Fruit fly (Drosophila melanogaster) S2 (cell line): ENCODE data around the gene mRpL30.

ENCODE experiments used
- CG8478 ChIP-seq: fragments of >200 bp; optimal IDR thresholded peaks from 2 replicates; lab custom pipeline; 2018
- CTCF ChIP-seq, 2 experiments: fragments of >200 bp; optimal IDR thresholded peaks; 2 replicates each; lab custom pipeline; 2018

Gene mRpL30

DNA sequence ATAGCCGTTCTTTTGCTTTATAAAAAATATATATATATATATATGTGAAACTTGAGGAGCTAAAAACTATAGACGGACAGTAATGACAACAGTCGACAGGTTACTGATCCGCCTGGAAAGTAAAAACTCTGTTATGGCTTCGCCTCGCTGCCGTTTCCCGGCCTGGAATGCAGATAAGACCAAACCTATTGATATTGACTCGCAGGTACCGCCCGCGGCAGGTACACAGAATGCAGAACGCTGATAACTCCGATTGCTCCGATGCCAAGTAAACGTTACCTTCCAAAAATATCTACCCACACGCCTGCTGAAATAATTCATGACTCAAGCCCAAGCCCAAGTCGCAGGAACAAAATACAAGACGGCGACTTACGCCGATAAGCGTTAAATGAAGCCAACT, 29.8 kb downstream of the mRpL30 start:
- no peak for TF ChIP-seq CG8478 (lab: Kevin White, UChicago)
- no peak for TF ChIP-seq CTCF (optimal IDR thresholded peaks at IDR 0.05; lab: Kevin White, UChicago)

DNA sequence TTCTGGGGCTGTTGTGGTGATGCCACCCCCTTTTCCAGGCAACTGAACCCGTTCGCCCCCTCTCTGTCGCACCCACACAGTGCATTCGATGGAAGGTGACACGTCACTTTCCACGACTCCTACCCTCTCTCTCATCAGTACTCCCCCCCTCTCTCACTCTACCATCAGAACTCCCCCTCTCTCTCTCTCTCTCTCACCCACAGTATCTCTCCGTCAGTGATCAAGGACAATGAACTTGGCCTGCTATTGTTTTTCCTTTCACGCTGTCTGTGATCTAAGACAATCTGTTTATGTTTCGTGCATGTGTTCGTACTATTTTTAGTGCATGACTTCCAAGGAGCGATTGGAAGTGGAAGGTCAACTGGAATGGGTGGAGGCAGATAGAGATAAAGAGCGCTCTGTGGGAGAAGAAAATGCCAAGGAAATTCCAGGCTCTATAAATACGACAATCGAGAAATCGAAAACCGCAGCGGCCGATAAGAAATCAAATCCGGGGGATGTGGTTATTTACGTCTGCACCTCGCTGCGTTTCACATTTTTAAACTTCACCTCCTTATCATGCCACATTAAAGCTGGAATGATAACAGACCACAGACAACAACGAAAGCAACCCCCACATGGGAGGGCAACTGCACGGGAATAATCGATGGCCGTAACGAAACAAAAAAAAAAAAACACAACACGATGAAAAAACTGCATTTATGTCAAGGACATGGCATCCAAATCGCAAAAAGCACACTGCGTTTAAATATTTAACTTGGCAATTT, 30.7 kb downstream of the mRpL30 start:
- TF ChIP-seq CG8478 (lab: Kevin White, UChicago): no peak
- no peak for TF ChIP-seq CTCF (optimal IDR thresholded peaks at IDR 0.05; lab: Kevin White, UChicago)

DNA sequence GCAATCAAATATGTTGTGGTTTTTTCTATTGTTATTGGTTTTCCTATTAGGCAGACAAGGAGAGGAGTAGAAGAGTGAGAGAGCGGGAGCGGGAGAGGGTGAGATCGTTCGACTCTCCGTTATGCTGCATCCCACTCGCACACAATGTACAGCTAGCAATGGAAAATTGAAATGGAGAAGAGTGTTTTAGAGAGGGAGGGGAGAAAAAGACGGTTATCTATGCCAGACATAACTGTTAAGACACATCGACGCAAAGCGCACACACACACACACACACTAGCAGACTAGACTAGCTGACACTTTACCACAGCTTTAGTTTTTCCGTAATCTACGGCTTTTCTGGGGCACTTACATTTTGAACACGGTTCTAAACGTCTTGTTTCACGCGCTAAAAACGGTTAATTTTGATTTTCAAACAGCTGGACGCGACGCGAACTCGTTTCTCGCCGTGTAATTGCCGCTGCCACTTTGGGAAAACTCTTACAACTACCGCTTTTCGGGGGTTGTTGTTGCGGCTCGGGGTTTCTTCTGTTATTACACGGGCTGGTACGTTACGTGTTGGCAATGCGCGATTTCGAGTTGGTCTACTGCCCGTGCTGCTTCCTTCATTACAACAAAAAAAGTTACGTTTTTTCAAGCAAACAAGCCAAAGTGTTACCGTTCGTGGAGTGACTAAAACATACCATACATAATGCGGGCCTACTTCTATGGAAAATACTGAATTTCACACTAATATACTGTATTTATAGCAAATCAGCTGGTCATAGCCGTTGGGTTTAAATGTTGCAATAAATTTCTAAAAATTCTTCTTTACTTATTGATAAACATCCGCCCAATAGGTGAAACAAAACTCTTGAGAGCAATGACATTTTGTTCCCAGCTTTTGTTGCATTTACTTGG, 31.5 kb downstream of the mRpL30 start, which contains the start of gene fzr:
TSS of gene fzr (minus strand) at position 625 of the 900 bp plus-strand sequence.
- no peak for TF ChIP-seq CG8478 (lab: Kevin White, UChicago)
- TF ChIP-seq CTCF (optimal IDR thresholded peaks at IDR 0.05; lab: Kevin White, UChicago): no peak

DNA sequence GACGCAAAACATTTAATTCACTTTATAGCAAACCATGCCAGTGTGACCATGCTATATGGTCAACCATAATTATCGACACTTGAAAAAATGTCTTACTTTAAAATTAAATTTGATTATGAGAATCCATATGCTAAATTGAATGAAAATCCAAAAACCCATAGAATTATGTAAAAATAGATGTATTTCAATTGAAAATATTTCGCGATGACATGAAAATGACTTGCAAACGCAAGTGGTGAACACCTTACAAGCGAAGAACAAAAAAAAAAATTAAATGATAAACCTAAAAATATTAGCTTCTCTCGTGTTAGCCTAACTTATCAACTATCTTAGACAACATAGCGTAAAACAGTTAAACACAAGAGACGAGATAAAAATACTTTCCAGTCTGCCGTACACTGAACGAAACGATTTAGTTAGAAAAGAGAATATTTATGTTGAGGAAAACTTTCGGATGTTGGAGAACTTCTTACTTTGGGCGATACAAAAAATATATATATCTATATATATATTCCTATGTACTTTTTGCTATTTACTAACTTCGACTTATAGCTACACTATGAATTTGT, 32.2 kb downstream of the mRpL30 start:
- TF ChIP-seq CTCF (optimal IDR thresholded peaks at IDR 0.05; lab: Kevin White, UChicago) (no peak), CG8478 (lab: Kevin White, UChicago) (no peak)

DNA sequence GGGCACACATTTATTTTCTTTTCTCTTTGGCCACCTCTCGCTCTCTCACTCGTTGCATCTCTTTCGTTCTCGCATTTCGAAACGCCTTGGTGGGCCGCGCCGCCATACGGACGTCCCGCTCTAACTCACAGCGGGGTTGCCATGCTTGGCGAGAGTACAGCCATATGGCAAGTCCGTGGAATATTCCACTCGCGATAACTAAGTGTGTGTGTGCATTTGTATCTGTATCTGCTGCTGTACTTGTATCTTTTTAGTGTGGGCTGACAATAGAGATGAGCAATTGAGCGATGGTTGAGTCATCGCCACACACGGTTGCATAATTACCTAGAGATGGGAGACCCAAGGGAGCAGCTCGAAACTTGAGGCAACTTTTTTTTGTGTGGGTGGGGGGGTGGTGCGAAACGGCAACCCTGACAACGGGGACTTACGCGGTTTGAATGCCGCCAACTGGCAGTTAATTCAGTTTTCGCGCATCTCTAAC, 36.8 kb downstream of the mRpL30 start:
- TF ChIP-seq CTCF (optimal IDR thresholded peaks at IDR 0.05; lab: Kevin White, UChicago) (no peak), CG8478 (lab: Kevin White, UChicago) (no peak)

DNA sequence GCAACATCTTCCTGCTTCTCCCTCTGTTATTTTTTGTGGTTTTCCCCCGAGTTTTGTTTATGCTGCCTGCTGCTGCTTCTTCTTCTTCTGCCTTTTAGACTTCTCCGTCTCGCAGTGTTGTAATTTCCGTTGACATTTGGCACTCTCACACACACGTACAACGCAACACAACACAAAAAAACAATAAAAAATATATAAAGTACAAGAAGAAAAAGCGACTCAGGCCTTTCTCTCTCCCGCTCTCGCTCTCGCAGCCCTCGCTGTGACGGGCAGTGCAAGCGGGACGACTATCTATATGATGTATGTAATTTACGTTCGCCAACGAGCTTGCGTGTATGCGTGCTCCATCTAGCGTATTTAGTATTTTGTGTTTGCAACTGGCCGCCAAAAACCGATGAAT, 38.5 kb downstream of the mRpL30 start:
- TF ChIP-seq CG8478 (lab: Kevin White, UChicago): no peak
- TF ChIP-seq CTCF (optimal IDR thresholded peaks at IDR 0.05; lab: Kevin White, UChicago): no peak

DNA sequence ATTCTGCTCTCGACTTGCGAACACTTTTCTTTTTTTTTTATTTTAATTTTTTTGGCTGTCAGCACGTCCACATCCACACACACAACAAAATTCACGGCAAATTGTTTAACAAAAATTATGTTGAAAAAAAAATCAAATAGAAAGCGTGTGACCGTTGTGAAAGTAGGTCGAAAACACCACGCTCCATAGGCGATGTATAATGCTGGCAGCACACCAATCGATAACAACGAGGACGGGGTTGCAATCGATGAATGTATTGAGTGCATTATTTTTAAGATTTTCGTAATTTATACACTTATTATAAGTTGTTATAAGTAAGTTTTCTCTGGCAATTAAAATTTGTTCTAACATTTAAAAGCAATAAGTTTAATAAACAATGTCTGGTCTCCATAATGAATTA, 39.1 kb downstream of the mRpL30 start, which contains the start of gene Pp2C1:
TSS of gene Pp2C1 (minus strand) at position 181 of the 400 bp plus-strand sequence.
- no peak for TF ChIP-seq CG8478 (lab: Kevin White, UChicago)
- TF ChIP-seq CTCF (optimal IDR thresholded peaks at IDR 0.05; lab: Kevin White, UChicago): peak in 1 of 2 experiments; percentile 1

DNA sequence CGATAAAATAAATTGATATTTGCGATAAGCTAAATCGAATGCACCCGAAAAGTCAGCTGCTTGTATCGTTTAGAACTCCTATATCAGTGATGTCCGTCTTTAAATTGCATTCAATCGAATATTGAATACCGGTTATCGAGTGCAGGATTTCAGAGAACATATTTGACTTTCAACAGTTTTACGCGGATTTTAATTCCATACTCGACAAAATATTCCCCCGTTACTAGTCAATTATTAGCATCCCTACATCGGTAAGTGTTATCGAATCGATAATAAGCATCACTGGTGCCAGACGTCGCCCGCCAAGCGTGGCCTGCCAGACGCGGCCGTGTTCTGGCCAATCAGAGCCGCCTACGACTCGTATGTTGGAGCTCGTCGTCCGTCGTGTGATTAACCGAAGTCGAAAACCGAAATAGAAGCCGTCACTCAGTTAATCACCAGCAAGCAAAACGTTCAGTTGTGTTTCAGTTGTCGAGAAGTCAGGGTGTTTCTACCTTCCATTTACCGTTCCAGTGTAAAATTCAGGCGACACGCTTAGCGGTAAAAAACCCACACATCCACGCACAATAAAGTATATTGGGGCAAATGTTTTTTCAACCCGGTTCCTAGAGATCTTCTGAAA, 40.2 kb downstream of the mRpL30 start, which contains the start of gene ctp:
TSS of gene ctp (plus strand) at position 23 of the 622 bp plus-strand sequence.
- TF ChIP-seq CTCF (optimal IDR thresholded peaks at IDR 0.05; lab: Kevin White, UChicago) (no peak), CG8478 (lab: Kevin White, UChicago) (no peak)

DNA sequence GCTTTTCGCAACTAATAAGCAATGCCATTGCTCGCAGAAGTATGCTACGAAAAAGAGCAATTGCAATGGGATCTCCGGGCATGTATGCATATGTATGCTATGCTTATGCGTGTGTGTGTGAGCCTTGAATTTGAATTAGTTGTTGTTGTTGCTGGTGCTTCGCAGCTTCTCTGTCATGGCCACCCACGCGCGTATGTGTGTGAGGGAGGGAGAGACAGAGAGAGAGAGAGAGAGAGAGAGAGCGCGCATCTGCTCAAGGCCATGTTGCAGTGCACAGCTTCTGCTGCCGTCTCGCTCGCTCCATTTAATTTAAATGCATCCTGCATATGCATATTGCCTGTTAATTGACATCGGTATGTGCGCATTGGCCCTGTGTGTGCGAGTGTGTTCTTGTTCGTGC, 43.1 kb downstream of the mRpL30 start:
- no peak for TF ChIP-seq CTCF (optimal IDR thresholded peaks at IDR 0.05; lab: Kevin White, UChicago)
- no peak for TF ChIP-seq CG8478 (lab: Kevin White, UChicago)

DNA sequence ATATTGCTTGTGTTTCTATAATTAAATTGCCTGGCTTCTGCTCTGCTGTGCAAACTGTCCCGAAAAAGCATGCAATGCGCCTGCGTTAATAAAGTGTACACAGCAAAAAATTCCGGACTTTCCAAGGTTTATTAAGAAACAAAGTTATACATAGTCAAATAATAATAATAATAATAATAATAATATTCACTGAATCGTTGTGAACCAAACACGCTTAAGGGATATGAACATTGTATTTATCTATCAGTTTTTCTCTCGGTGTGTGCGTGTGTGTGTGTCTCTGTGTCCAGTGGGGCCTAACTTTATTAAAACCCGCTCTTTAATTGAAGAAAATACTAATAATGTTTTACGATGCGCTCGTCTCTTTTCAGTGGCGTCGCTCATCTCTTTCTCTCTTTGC, 43.6 kb downstream of the mRpL30 start:
- TF ChIP-seq CTCF (optimal IDR thresholded peaks at IDR 0.05; lab: Kevin White, UChicago) (no peak), CG8478 (lab: Kevin White, UChicago) (no peak)

DNA sequence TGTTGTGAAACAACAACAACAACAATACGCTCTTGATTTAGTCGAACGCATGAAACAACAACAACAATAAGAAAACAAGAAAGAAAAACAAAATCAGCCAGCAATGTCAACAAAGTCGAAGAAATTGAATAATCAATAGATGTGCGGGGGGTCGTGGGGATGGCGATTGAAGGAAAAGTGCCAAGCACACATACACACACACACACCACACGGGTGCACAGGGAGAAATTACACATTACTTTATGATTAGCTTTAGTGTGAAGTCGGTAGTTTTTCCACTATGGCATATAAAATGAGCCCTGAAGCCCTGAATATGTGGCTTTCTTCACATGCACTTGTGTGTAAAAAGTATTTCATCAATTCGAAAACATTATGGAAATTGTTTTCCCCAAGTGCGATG, 45.3 kb downstream of the mRpL30 start:
- no peak for TF ChIP-seq CG8478 (lab: Kevin White, UChicago)
- TF ChIP-seq CTCF (optimal IDR thresholded peaks at IDR 0.05; lab: Kevin White, UChicago): no peak

DNA sequence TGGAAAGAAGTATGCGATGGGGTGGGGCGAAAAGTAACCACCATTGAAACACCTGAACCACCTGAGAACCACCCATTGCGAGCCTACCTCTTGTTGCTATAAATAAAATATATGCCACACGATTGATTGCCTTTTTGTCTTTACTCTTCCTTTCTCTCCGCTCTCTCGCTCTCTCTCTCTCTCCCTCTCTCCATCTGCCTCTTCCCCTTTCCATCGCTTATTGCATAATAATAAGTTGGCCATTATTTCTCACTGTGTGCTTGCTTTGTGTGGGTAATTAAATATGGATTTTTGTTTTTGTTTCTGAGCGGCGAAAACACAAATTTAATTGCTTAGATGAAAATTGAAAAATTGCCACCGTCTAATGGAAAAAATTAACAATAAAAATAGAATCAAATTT, 46.4 kb downstream of the mRpL30 start:
- no peak for TF ChIP-seq CTCF (optimal IDR thresholded peaks at IDR 0.05; lab: Kevin White, UChicago)
- no peak for TF ChIP-seq CG8478 (lab: Kevin White, UChicago)
